Fruit fly (Drosophila melanogaster) whole organism, embryonic: ENCODE data around the gene HDAC4.
A peak's percentile ranks its signal among the peaks of the same experiment; 100 is the strongest.

Source experiments
- ATbp ChIP-seq: fragments of 200-800 bp; sonication (Bioruptor generic); optimal IDR thresholded peaks from 2 replicates; lab custom pipeline; 2017; ENCODE audit warnings: missing biosample characterization, mild to moderate bottlenecking, missing genetic modification characterization, missing genetic modification reagents
- Adf1 ChIP-seq: fragments of 200-800 bp; sonication (Bioruptor generic); IDR thresholded peaks from 2 replicates; pipeline ENCODE4 v1.3.6; 2022; ENCODE audit warnings: missing biosample characterization, missing genetic modification characterization
- Asciz ChIP-seq: fragments of 200-800 bp; sonication (Bioruptor generic); optimal IDR thresholded peaks from 2 replicates; lab custom pipeline; 2017; ENCODE audit warnings: missing biosample characterization, mild to moderate bottlenecking, missing genetic modification characterization, missing genetic modification reagents
- CG10274 ChIP-seq: fragments of 200-800 bp; sonication (Bioruptor generic); optimal IDR thresholded peaks from 3 replicates; lab custom pipeline; 2017; ENCODE audit warnings: missing biosample characterization, mild to moderate bottlenecking, missing genetic modification characterization
- CG10543 ChIP-seq: fragments of 200-800 bp; sonication (Bioruptor generic); optimal IDR thresholded peaks from 3 replicates; lab custom pipeline; 2017; ENCODE audit warnings: missing biosample characterization, mild to moderate bottlenecking, missing genetic modification characterization, moderate library complexity
- CG10654 ChIP-seq: fragments of 200-800 bp; sonication (Bioruptor generic); optimal IDR thresholded peaks from 2 replicates; lab custom pipeline; 2016; ENCODE audit warnings: missing biosample characterization, missing genetic modification characterization
- CG11504 ChIP-seq: fragments of 200-800 bp; sonication (Bioruptor generic); optimal IDR thresholded peaks from 3 replicates; lab custom pipeline; 2019; ENCODE audit warnings: missing biosample characterization, mild to moderate bottlenecking, missing genetic modification characterization, moderate library complexity
- CG13123 ChIP-seq: fragments of 200-800 bp; sonication (Bioruptor generic); optimal IDR thresholded peaks from 2 replicates; lab custom pipeline; 2016; ENCODE audit warnings: missing biosample characterization, missing genetic modification characterization
- CG15073 ChIP-seq: fragments of 200-800 bp; sonication (Bioruptor generic); optimal IDR thresholded peaks from 2 replicates; lab custom pipeline; 2016; ENCODE audit warnings: missing biosample characterization, missing genetic modification characterization
- CG2678 ChIP-seq: fragments of 200-800 bp; sonication (Bioruptor generic); optimal IDR thresholded peaks from 3 replicates; lab custom pipeline; 2019; ENCODE audit warnings: missing biosample characterization, mild to moderate bottlenecking, missing genetic modification characterization, moderate library complexity
- CG31365 ChIP-seq: fragments of 200-800 bp; sonication (Bioruptor generic); optimal IDR thresholded peaks from 2 replicates; lab custom pipeline; 2018; ENCODE audit warnings: missing biosample characterization, mild to moderate bottlenecking, missing genetic modification characterization
- CG31441 ChIP-seq: fragments of 200-800 bp; sonication (Bioruptor generic); IDR thresholded peaks from 2 replicates; pipeline ENCODE4 v1.3.6; 2022; ENCODE audit warnings: missing biosample characterization, missing genetic modification characterization
- CG4282 ChIP-seq: fragments of 200-800 bp; sonication (Bioruptor generic); optimal IDR thresholded peaks from 2 replicates; lab custom pipeline; 2016; ENCODE audit warnings: missing biosample characterization, missing genetic modification characterization
- CG9876 ChIP-seq: fragments of 200-800 bp; sonication (Bioruptor generic); optimal IDR thresholded peaks from 2 replicates; lab custom pipeline; 2016; ENCODE audit warnings: missing biosample characterization, missing genetic modification characterization
- D ChIP-seq, 2 experiments: fragments of 200-800 bp in 1 of 2; fragments of >200 bp in 1 of 2; sonication (Bioruptor generic) in 1 of 2; optimal IDR thresholded peaks; 2 replicates in 1 of 2; 3 replicates in 1 of 2; lab custom pipeline; 2017; ENCODE audit warnings: mild to moderate bottlenecking in 1 of 2, missing biosample characterization in 1 of 2, missing genetic modification characterization in 1 of 2, missing genetic modification reagents in 1 of 2
- Dad ChIP-seq: fragments of 200-800 bp; sonication (Bioruptor generic); optimal IDR thresholded peaks from 3 replicates; lab custom pipeline; 2016; ENCODE audit warnings: missing biosample characterization, missing genetic modification characterization
- Dfd ChIP-seq, 2 experiments: fragments of >200 bp; optimal IDR thresholded peaks; 2 replicates each; lab custom pipeline; 2017; ENCODE audit warnings: missing biosample characterization in 2 of 2, missing genetic modification characterization in 2 of 2
- E2f1 ChIP-seq: fragments of 200-800 bp; sonication (Bioruptor generic); IDR thresholded peaks from 2 replicates; pipeline ENCODE4 v1.3.6; 2022; ENCODE audit warnings: missing biosample characterization, missing genetic modification characterization
- Fer1 ChIP-seq: fragments of 200-800 bp; sonication (Bioruptor generic); optimal IDR thresholded peaks from 2 replicates; lab custom pipeline; 2017; ENCODE audit warnings: missing biosample characterization, mild to moderate bottlenecking, missing genetic modification characterization
- Fer3 ChIP-seq: fragments of 200-800 bp; sonication (Bioruptor generic); optimal IDR thresholded peaks from 2 replicates; lab custom pipeline; 2018; ENCODE audit warnings: missing biosample characterization, mild to moderate bottlenecking, missing genetic modification characterization, moderate library complexity
- GATAe ChIP-seq: fragments of 200-800 bp; sonication (Bioruptor generic); conservative IDR thresholded peaks from 2 replicates; pipeline ENCODE4 v1.3.6; 2022; ENCODE audit warnings: missing biosample characterization, missing genetic modification characterization
- Hr78 ChIP-seq, 2 experiments: fragments of 200-800 bp in 1 of 2; fragments of >200 bp in 1 of 2; sonication (Bioruptor generic) in 1 of 2; optimal IDR thresholded peaks; 2 replicates each; lab custom pipeline; 2017 to 2019; ENCODE audit warnings: missing biosample characterization in 2 of 2, missing genetic modification characterization in 2 of 2, mild to moderate bottlenecking in 1 of 2, moderate library complexity in 1 of 2
- Hsf ChIP-seq: fragments of 200-800 bp; sonication (Bioruptor generic); optimal IDR thresholded peaks from 3 replicates; lab custom pipeline; 2016; ENCODE audit warnings: missing biosample characterization, missing genetic modification characterization
- MTF-1 ChIP-seq: fragments of 200-800 bp; sonication (Bioruptor generic); optimal IDR thresholded peaks from 2 replicates; lab custom pipeline; 2018; ENCODE audit warnings: missing biosample characterization, mild to moderate bottlenecking, missing genetic modification characterization, borderline replicate concordance
- NK7.1 ChIP-seq: fragments of 200-800 bp; sonication (Bioruptor generic); optimal IDR thresholded peaks from 3 replicates; lab custom pipeline; 2016; ENCODE audit warnings: missing biosample characterization, missing genetic modification characterization
- Oli ChIP-seq: fragments of 200-800 bp; sonication (Bioruptor generic); optimal IDR thresholded peaks from 2 replicates; lab custom pipeline; 2018; ENCODE audit warnings: missing biosample characterization, mild to moderate bottlenecking, missing genetic modification characterization, moderate library complexity
- Rx ChIP-seq: fragments of 200-800 bp; sonication (Bioruptor generic); IDR thresholded peaks from 2 replicates; pipeline ENCODE4 v1.3.6; 2022; ENCODE audit warnings: missing biosample characterization, missing genetic modification characterization
- Side ChIP-seq: fragments of 200-800 bp; sonication (Bioruptor generic); optimal IDR thresholded peaks from 2 replicates; lab custom pipeline; 2016; ENCODE audit warnings: missing biosample characterization, missing genetic modification characterization
- Taf1 ChIP-seq: fragments of 200-800 bp; sonication (Bioruptor generic); IDR thresholded peaks from 2 replicates; pipeline ENCODE4 v1.3.6; 2022; ENCODE audit warnings: missing biosample characterization, missing genetic modification characterization
- Vsx1 ChIP-seq: fragments of 200-800 bp; sonication (Bioruptor generic); optimal IDR thresholded peaks from 2 replicates; lab custom pipeline; 2017; ENCODE audit warnings: missing biosample characterization, mild to moderate bottlenecking, missing genetic modification characterization, missing genetic modification reagents
- YL-1 ChIP-seq: fragments of 200-800 bp; sonication (Bioruptor generic); optimal IDR thresholded peaks from 3 replicates; lab custom pipeline; 2017; ENCODE audit warnings: missing biosample characterization, mild to moderate bottlenecking, missing genetic modification characterization
- ara ChIP-seq: fragments of 200-800 bp; sonication (Bioruptor generic); IDR thresholded peaks from 2 replicates; pipeline ENCODE4 v1.3.6; 2022; ENCODE audit warnings: missing biosample characterization, missing genetic modification characterization
- caup ChIP-seq: fragments of 200-800 bp; sonication (Bioruptor generic); optimal IDR thresholded peaks from 3 replicates; lab custom pipeline; 2017; ENCODE audit warnings: missing biosample characterization, mild to moderate bottlenecking, missing genetic modification characterization, moderate library complexity; ENCODE audit not compliant: severe bottlenecking
- cg ChIP-seq: fragments of 200-800 bp; sonication (Bioruptor generic); optimal IDR thresholded peaks from 3 replicates; lab custom pipeline; 2019; ENCODE audit warnings: missing biosample characterization, mild to moderate bottlenecking, missing genetic modification characterization, moderate library complexity
- da ChIP-seq: fragments of 200-800 bp; sonication (Bioruptor generic); optimal IDR thresholded peaks from 2 replicates; lab custom pipeline; 2016; ENCODE audit warnings: missing biosample characterization, missing genetic modification characterization
- dmrt99B ChIP-seq: fragments of 200-800 bp; sonication (Bioruptor generic); optimal IDR thresholded peaks from 2 replicates; lab custom pipeline; 2018; ENCODE audit warnings: missing biosample characterization, mild to moderate bottlenecking, missing genetic modification characterization, moderate library complexity
- fd3F ChIP-seq: fragments of 200-800 bp; sonication (Bioruptor generic); optimal IDR thresholded peaks from 2 replicates; lab custom pipeline; 2018; ENCODE audit warnings: missing biosample characterization, mild to moderate bottlenecking, missing genetic modification characterization, moderate library complexity
- gsb-n ChIP-seq: fragments of 200-800 bp; sonication (Bioruptor generic); optimal IDR thresholded peaks from 3 replicates; lab custom pipeline; 2018; ENCODE audit warnings: missing biosample characterization, mild to moderate bottlenecking, missing genetic modification characterization
- insv ChIP-seq, 2 experiments: fragments of 200-800 bp; sonication (Bioruptor generic); optimal IDR thresholded peaks; 3 replicates each; lab custom pipeline; 2016 to 2018; ENCODE audit warnings: missing biosample characterization in 2 of 2, missing genetic modification characterization in 2 of 2
- knrl ChIP-seq: fragments of 200-800 bp; sonication (Bioruptor generic); IDR thresholded peaks from 3 replicates; pipeline ENCODE4 v1.3.6; 2022; ENCODE audit warnings: missing biosample characterization, missing genetic modification characterization; ENCODE audit not compliant: partially characterized antibody
- lbe ChIP-seq: fragments of 200-800 bp; sonication (Bioruptor generic); optimal IDR thresholded peaks from 2 replicates; lab custom pipeline; 2016; ENCODE audit warnings: missing biosample characterization, mild to moderate bottlenecking, missing genetic modification characterization
- nmo ChIP-seq: fragments of 200-800 bp; sonication (Bioruptor generic); optimal IDR thresholded peaks from 2 replicates; lab custom pipeline; 2018; ENCODE audit warnings: missing biosample characterization, mild to moderate bottlenecking, missing genetic modification characterization, moderate library complexity
- p53 ChIP-seq: fragments of 200-800 bp; sonication (Bioruptor generic); optimal IDR thresholded peaks from 2 replicates; lab custom pipeline; 2016; ENCODE audit warnings: missing biosample characterization, missing genetic modification characterization
- sisA ChIP-seq: fragments of 200-800 bp; sonication (Bioruptor generic); IDR thresholded peaks from 2 replicates; pipeline ENCODE4 v1.3.6; 2022; ENCODE audit warnings: missing biosample characterization, missing genetic modification characterization
- sr ChIP-seq: fragments of 200-800 bp; sonication (Bioruptor generic); IDR thresholded peaks from 3 replicates; pipeline ENCODE4 v1.3.6; 2022; ENCODE audit warnings: missing biosample characterization, missing genetic modification characterization
- stwl ChIP-seq: fragments of 200-800 bp; sonication (Bioruptor generic); optimal IDR thresholded peaks from 3 replicates; lab custom pipeline; 2018; ENCODE audit warnings: missing biosample characterization, mild to moderate bottlenecking, missing genetic modification characterization, moderate library complexity
- unpg ChIP-seq: fragments of 200-800 bp; sonication (Bioruptor generic); optimal IDR thresholded peaks from 3 replicates; lab custom pipeline; 2018; ENCODE audit warnings: missing biosample characterization, mild to moderate bottlenecking, missing genetic modification characterization, moderate library complexity

HDAC4 gene

DNA sequence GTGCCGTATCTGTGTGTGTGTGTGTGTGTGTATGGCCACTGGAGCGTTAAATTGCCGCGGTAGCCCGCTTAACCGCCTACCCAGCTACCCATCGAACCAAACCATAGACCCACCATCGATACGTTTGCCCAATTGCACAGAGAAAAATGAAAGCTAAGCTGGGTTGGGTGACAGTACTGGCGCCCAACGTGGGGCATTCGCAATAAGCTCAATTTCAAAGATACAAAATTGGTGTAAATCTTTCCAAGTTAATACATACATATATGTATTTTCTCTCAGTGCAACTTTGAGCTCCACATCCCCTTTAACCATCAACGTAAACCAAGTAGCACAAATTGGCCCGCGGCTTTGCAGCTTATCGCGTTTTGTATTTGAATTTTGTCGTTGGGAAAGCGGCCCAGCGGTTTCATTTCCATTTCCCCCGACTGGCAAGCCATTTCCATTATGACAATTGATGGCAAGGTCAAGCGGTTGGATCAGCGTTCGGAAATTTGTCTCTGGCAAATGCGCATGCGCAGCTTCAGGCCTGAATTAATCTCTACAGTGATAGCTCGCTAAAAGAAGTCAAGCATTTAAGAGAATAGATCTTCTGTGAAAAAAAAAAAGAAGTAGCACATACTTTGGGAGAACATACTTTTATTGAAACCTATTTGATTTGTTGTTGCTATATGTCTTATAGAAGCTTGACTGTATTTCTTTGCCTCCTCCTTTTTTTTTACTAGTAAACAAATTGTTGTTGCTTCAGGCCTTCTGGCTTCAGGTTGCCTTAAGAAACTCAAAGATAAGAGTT lies 52.8 kb downstream of the HDAC4 start (continued):
- TF ChIP-seq da (GFP tag; lab: Kevin White, UChicago) (no peak), CG9876 (GFP tag; lab: Kevin White, UChicago) (no peak), MTF-1 (GFP tag; lab: Kevin White, UChicago) (peak; percentile 15), Vsx1 (GFP tag; lab: Kevin White, UChicago) (peak; percentile 66), Adf1 (GFP tag; lab: Robert Waterston, UW) (no peak), E2f1 (GFP tag; lab: Robert Waterston, UW) (peak; percentile 73), lbe (GFP tag; lab: Kevin White, UChicago) (no peak), gsb-n (tag; lab: Kevin White, UChicago) (peak; percentile 7), GATAe (GFP tag; lab: Robert Waterston, UW) (no peak; the same call in 1 of the 2 replicates), p53 (GFP tag; lab: Kevin White, UChicago) (peak; percentile 42), cg (GFP tag; lab: Kevin White, UChicago) (peak; percentile 18), CG10274 (GFP tag; lab: Kevin White, UChicago) (peak; percentile 34), CG31441 (peak; percentile 77), sr (GFP tag; lab: Robert Waterston, UW) (peak; percentile 55; the same call in 1 of the 3 replicates), ATbp (peak; percentile 80), knrl (no peak), caup (GFP tag; lab: Kevin White, UChicago) (peak; percentile 60), Fer1 (GFP tag; lab: Kevin White, UChicago) (peak; percentile 67), CG13123 (GFP tag; lab: Kevin White, UChicago) (peak; percentile 3), D (optimal IDR thresholded peaks at IDR 0.05; lab: Kevin White, UChicago) (no peak), D (GFP tag; optimal IDR thresholded peaks at IDR 0.05; lab: Kevin White, UChicago) (peak; percentile 56), stwl (tag; lab: Kevin White, UChicago) (no peak), ara (GFP tag; lab: Robert Waterston, UW) (peak; percentile 76), nmo (GFP tag; lab: Kevin White, UChicago) (peak; percentile 49), Dfd (GFP tag; optimal IDR thresholded peaks at IDR 0.05; lab: Kevin White, UChicago) (no peak), dmrt99B (peak; percentile 85), NK7.1 (GFP tag; lab: Kevin White, UChicago) (peak; percentile 19), Side (GFP tag; lab: Kevin White, UChicago) (peak; percentile 56), Rx (GFP tag; lab: Robert Waterston, UW) (peak; percentile 73), Asciz (GFP tag; lab: Kevin White, UChicago) (peak; percentile 67), Oli (tag; lab: Kevin White, UChicago) (peak; percentile 80), CG11504 (tag; lab: Kevin White, UChicago) (peak; percentile 82), Hr78 (GFP tag; optimal IDR thresholded peaks at IDR 0.05; lab: Kevin White, UChicago) (peak in 1 of 2 experiments; percentile 54), CG10543 (peak; percentile 2), CG15073 (GFP tag; lab: Kevin White, UChicago) (no peak), insv (GFP tag; optimal IDR thresholded peaks at IDR 0.05; lab: Kevin White, UChicago) (no peak), unpg (GFP tag; lab: Kevin White, UChicago) (peak; percentile 76), CG31365 (peak; percentile 19), fd3F (GFP tag; lab: Kevin White, UChicago) (peak; percentile 46), sisA (GFP tag; lab: Robert Waterston, UW) (peak; percentile 83), CG2678 (tag; lab: Kevin White, UChicago) (peak; percentile 80), YL-1 (GFP tag; lab: Kevin White, UChicago) (no peak), CG10654 (GFP tag; lab: Kevin White, UChicago) (peak; percentile 51), Fer3 (tag; lab: Kevin White, UChicago) (peak; percentile 64), Dad (GFP tag; lab: Kevin White, UChicago) (peak; percentile 20), Hsf (GFP tag; lab: Kevin White, UChicago) (peak; percentile 55), Taf1 (peak; percentile 60), CG4282 (GFP tag; lab: Kevin White, UChicago) (peak; percentile 18)
